Fruit fly (Drosophila melanogaster): ENCODE data around the gene tacc.

The tacc gene

DNA sequence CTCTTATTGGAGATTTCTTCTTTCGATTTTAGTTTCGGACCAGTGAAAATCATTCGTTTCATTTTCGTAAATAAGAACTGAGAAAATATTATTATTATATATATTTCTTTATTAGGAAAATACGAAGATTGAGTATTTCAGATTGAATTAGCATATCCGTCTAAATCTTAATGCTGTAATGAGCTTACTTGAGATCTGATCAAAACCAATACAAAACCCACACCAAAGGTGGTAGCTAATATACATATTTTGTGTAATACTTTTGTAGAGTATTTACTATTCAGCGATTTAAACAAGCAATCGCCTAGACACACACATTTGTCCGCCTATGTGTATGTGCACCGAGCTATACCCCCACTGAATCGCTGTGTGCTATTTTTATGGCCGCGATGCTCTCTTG, 31.9 kb upstream of the tacc start:
- no peak for TF ChIP-seq CG16779 (tag; optimal IDR thresholded peaks at IDR 0.05)
- TF ChIP-seq topi (GFP tag; optimal IDR thresholded peaks at IDR 0.05) = no peak
- TF ChIP-seq OdsH (GFP tag; optimal IDR thresholded peaks at IDR 0.05) = no peak
- TF ChIP-seq Ets21C (GFP tag; optimal IDR thresholded peaks at IDR 0.05) = no peak
- no peak for TF ChIP-seq CG32006 (GFP tag; optimal IDR thresholded peaks at IDR 0.05)
- TF ChIP-seq CG8319 (GFP tag; optimal IDR thresholded peaks at IDR 0.05) = no peak
- no peak for TF ChIP-seq CG6163 (GFP tag; IDR thresholded peaks at IDR 0.05)
- TF ChIP-seq CG8119 (GFP tag; IDR thresholded peaks at IDR 0.05) = no peak
- no peak for TF ChIP-seq dac (GFP tag; optimal IDR thresholded peaks at IDR 0.05)

dm6 chr3R:4780262-4780661, 31.4 kb upstream of the tacc start, which contains the start of gene CG14655:
Gene CG14655 (minus strand): TSS chr3R:4780302.
- TF ChIP-seq CG10669 (GFP tag; optimal IDR thresholded peaks at IDR 0.05) = no peak
- TF ChIP-seq Blimp-1 (GFP tag; optimal IDR thresholded peaks at IDR 0.05) = no peak
- TF ChIP-seq CG9139 (GFP tag; optimal IDR thresholded peaks at IDR 0.05) = no peak

dm6 chr3R:4775371-4775770, 26.5 kb upstream of the tacc start:
- TF ChIP-seq CG6792 (GFP tag; optimal IDR thresholded peaks at IDR 0.05) (no peak), CG6276 (GFP tag; optimal IDR thresholded peaks at IDR 0.05) (no peak), CG3032 (tag; optimal IDR thresholded peaks at IDR 0.05) (peak; percentile 44), eg (GFP tag; IDR thresholded peaks at IDR 0.05) (peak; percentile 27; the same call in 1 of the 3 replicates), CG4318 (GFP tag; optimal IDR thresholded peaks at IDR 0.05) (no peak), CG9139 (GFP tag; optimal IDR thresholded peaks at IDR 0.05) (no peak), Hr4 (GFP tag; optimal IDR thresholded peaks at IDR 0.05) (no peak), CG32006 (GFP tag; optimal IDR thresholded peaks at IDR 0.05) (no peak), ss (GFP tag; optimal IDR thresholded peaks at IDR 0.05) (no peak), dsx (GFP tag; optimal IDR thresholded peaks at IDR 0.05; ENCODE audit: poor library complexity, severe bottlenecking) (no peak), Smox (GFP tag; optimal IDR thresholded peaks at IDR 0.05) (no peak), Met (GFP tag; optimal IDR thresholded peaks at IDR 0.05) (no peak), CG15336 (GFP tag; IDR thresholded peaks at IDR 0.05) (peak; percentile 37; the same call in 1 of the 2 replicates), vri (GFP tag; optimal IDR thresholded peaks at IDR 0.05) (no peak), CG1621 (tag; optimal IDR thresholded peaks at IDR 0.05) (peak; percentile 37), Sox14 (GFP tag; optimal IDR thresholded peaks at IDR 0.05) (peak; percentile 31), CG16779 (tag; optimal IDR thresholded peaks at IDR 0.05) (no peak), Eip93F (GFP tag; optimal IDR thresholded peaks at IDR 0.05) (no peak), fkh (GFP tag; optimal IDR thresholded peaks at IDR 0.05) (no peak), Sox102F (GFP tag; optimal IDR thresholded peaks at IDR 0.05) (no peak), salr (GFP tag; optimal IDR thresholded peaks at IDR 0.05) (no peak), OdsH (GFP tag; optimal IDR thresholded peaks at IDR 0.05) (no peak), achi (GFP tag; optimal IDR thresholded peaks at IDR 0.05) (no peak), acj6 (GFP tag; optimal IDR thresholded peaks at IDR 0.05) (peak; percentile 29), CG6854 (GFP tag; optimal IDR thresholded peaks at IDR 0.05) (no peak), Hr38 (GFP tag; optimal IDR thresholded peaks at IDR 0.05) (no peak), Eip78C (GFP tag) (no peak), CG8119 (GFP tag; IDR thresholded peaks at IDR 0.05) (no peak), CG31627 (GFP tag; optimal IDR thresholded peaks at IDR 0.05) (peak; percentile 47), fd59A (GFP tag; optimal IDR thresholded peaks at IDR 0.05) (no peak), CG10631 (GFP tag; optimal IDR thresholded peaks at IDR 0.05) (no peak), Ets96B (tag; optimal IDR thresholded peaks at IDR 0.05) (no peak), CG3919 (GFP tag; optimal IDR thresholded peaks at IDR 0.05) (no peak), CG6808 (GFP tag; optimal IDR thresholded peaks at IDR 0.05) (no peak), CG11762 (GFP tag; optimal IDR thresholded peaks at IDR 0.05; ENCODE audit: insufficient read depth) (no peak), CG11902 (GFP tag; optimal IDR thresholded peaks at IDR 0.05) (no peak), Blimp-1 (GFP tag; optimal IDR thresholded peaks at IDR 0.05) (no peak), Ets21C (GFP tag; optimal IDR thresholded peaks at IDR 0.05) (no peak), topi (GFP tag; optimal IDR thresholded peaks at IDR 0.05) (no peak), Eip75B (GFP tag; optimal IDR thresholded peaks at IDR 0.05) (no peak), CG34406 (GFP tag; optimal IDR thresholded peaks at IDR 0.05) (no peak), net (GFP tag; optimal IDR thresholded peaks at IDR 0.05) (no peak), CG8319 (GFP tag; optimal IDR thresholded peaks at IDR 0.05) (no peak), esn (GFP tag; optimal IDR thresholded peaks at IDR 0.05) (no peak)

Data from whole organism, prepupa.